Worm (Caenorhabditis elegans) whole organism, late embryonic: ENCODE data around the gene shc-2.

ENCODE experiments used
- C08G9.2 ChIP-seq: sonication (generic microtip); optimal IDR thresholded peaks from 2 replicates; lab custom pipeline; 2016; ENCODE audit warnings: mild to moderate bottlenecking, missing genetic modification characterization, moderate library complexity, missing compliant biosample characterization
- C38D4.7 ChIP-seq: fragments of 200-800 bp; sonication (Bioruptor generic); optimal IDR thresholded peaks from 2 replicates; lab custom pipeline; 2018; ENCODE audit warnings: mild to moderate bottlenecking, missing genetic modification characterization, moderate library complexity, missing compliant biosample characterization
- F13H6.1 ChIP-seq: sonication (generic microtip); optimal IDR thresholded peaks from 2 replicates; lab custom pipeline; 2016; ENCODE audit warnings: missing genetic modification characterization, missing compliant biosample characterization
- K02D7.2 ChIP-seq: sonication (generic microtip); optimal IDR thresholded peaks from 2 replicates; lab custom pipeline; 2017; ENCODE audit warnings: mild to moderate bottlenecking, missing genetic modification characterization, missing compliant biosample characterization
- K09A11.1 ChIP-seq: sonication (generic microtip); optimal IDR thresholded peaks from 2 replicates; lab custom pipeline; 2017; ENCODE audit warnings: antibody characterized with exemption, mild to moderate bottlenecking, missing genetic modification characterization, missing compliant biosample characterization; ENCODE audit not compliant: insufficient read depth
- Y22D7AL.16 ChIP-seq: sonication (generic microtip); optimal IDR thresholded peaks from 2 replicates; lab custom pipeline; 2016; ENCODE audit warnings: missing genetic modification characterization, missing compliant biosample characterization
- ahr-1 ChIP-seq: sonication (generic microtip); optimal IDR thresholded peaks from 2 replicates; lab custom pipeline; 2016; ENCODE audit warnings: missing genetic modification characterization, missing compliant biosample characterization
- ceh-14 ChIP-seq: sonication (generic microtip); optimal IDR thresholded peaks from 2 replicates; lab custom pipeline; 2016; ENCODE audit warnings: missing genotype, missing genetic modification characterization, missing compliant biosample characterization
- ceh-18 ChIP-seq: sonication (generic microtip); optimal IDR thresholded peaks from 2 replicates; lab custom pipeline; 2016; ENCODE audit warnings: missing genetic modification characterization, missing compliant biosample characterization
- ceh-19 ChIP-seq: fragments of 200-800 bp; sonication (Bioruptor generic); optimal IDR thresholded peaks from 2 replicates; lab custom pipeline; 2018; ENCODE audit warnings: mild to moderate bottlenecking, missing genetic modification characterization, missing compliant biosample characterization
- ceh-2 ChIP-seq: sonication (generic microtip); optimal IDR thresholded peaks from 2 replicates; lab custom pipeline; 2016; ENCODE audit warnings: missing genotype, missing genetic modification characterization, missing compliant biosample characterization
- ceh-22 ChIP-seq: sonication (generic microtip); optimal IDR thresholded peaks from 2 replicates; lab custom pipeline; 2017; ENCODE audit warnings: missing biosample characterization, missing genetic modification characterization
- ceh-24 ChIP-seq: sonication (generic microtip); optimal IDR thresholded peaks from 2 replicates; lab custom pipeline; 2016; ENCODE audit warnings: mild to moderate bottlenecking, missing genetic modification characterization, missing compliant biosample characterization
- ceh-31 ChIP-seq: sonication (generic microtip); optimal IDR thresholded peaks from 2 replicates; lab custom pipeline; 2016; ENCODE audit warnings: missing genetic modification characterization, missing compliant biosample characterization
- ceh-45 ChIP-seq: fragments of 200-800 bp; sonication (Bioruptor generic); IDR thresholded peaks from 2 replicates; pipeline ENCODE4 v1.3.6; 2022; ENCODE audit warnings: missing genetic modification reagents, missing genetic modification characterization, missing compliant biosample characterization
- ceh-48 ChIP-seq: sonication (generic microtip); optimal IDR thresholded peaks from 2 replicates; lab custom pipeline; 2016; ENCODE audit warnings: missing genetic modification characterization, inconsistent platforms, missing compliant biosample characterization
- ceh-9 ChIP-seq: sonication (generic microtip); optimal IDR thresholded peaks from 2 replicates; lab custom pipeline; 2016; ENCODE audit warnings: mild to moderate bottlenecking, missing genetic modification characterization, inconsistent platforms, missing compliant biosample characterization
- dmd-4 ChIP-seq: sonication (generic microtip); optimal IDR thresholded peaks from 2 replicates; lab custom pipeline; 2016; ENCODE audit warnings: borderline replicate concordance, missing genetic modification characterization, missing compliant biosample characterization
- dve-1 ChIP-seq: sonication (generic microtip); optimal IDR thresholded peaks from 2 replicates; lab custom pipeline; 2017; ENCODE audit warnings: antibody characterized with exemption, mild to moderate bottlenecking, missing genetic modification characterization, missing compliant biosample characterization
- elt-4 ChIP-seq: sonication (generic microtip); optimal IDR thresholded peaks from 2 replicates; lab custom pipeline; 2016; ENCODE audit warnings: missing genetic modification characterization, missing compliant biosample characterization
- ets-4 ChIP-seq: sonication (generic microtip); optimal IDR thresholded peaks from 2 replicates; lab custom pipeline; 2016; ENCODE audit warnings: missing genetic modification characterization, missing compliant biosample characterization
- eyg-1 ChIP-seq: sonication (generic microtip); optimal IDR thresholded peaks from 2 replicates; lab custom pipeline; 2016; ENCODE audit warnings: missing genotype, missing genetic modification characterization, missing compliant biosample characterization
- fax-1 ChIP-seq: sonication (generic microtip); optimal IDR thresholded peaks from 2 replicates; lab custom pipeline; 2016; ENCODE audit warnings: missing genotype, missing genetic modification characterization, missing compliant biosample characterization
- fkh-10 ChIP-seq: fragments of 150-350 bp; optimal IDR thresholded peaks from 2 replicates; lab custom pipeline; 2014; ENCODE audit warnings: missing biosample characterization, missing genetic modification reagents, missing genetic modification characterization
- fkh-6 ChIP-seq: sonication (generic microtip); optimal IDR thresholded peaks from 2 replicates; lab custom pipeline; 2016; ENCODE audit warnings: missing genetic modification characterization, missing compliant biosample characterization
- gmeb-2 ChIP-seq: sonication (generic microtip); optimal IDR thresholded peaks from 2 replicates; lab custom pipeline; 2016; ENCODE audit warnings: missing genetic modification characterization, inconsistent platforms, missing compliant biosample characterization
- hlh-13 ChIP-seq: fragments of 200-800 bp; sonication (Bioruptor generic); optimal IDR thresholded peaks from 2 replicates; lab custom pipeline; 2018; ENCODE audit warnings: mild to moderate bottlenecking, missing genetic modification characterization, missing compliant biosample characterization
- hlh-15 ChIP-seq: sonication (generic microtip); optimal IDR thresholded peaks from 2 replicates; lab custom pipeline; 2016; ENCODE audit warnings: missing genetic modification characterization, missing compliant biosample characterization
- hlh-6 ChIP-seq: sonication (generic microtip); optimal IDR thresholded peaks from 2 replicates; lab custom pipeline; 2016; ENCODE audit warnings: missing genotype, missing genetic modification characterization, missing compliant biosample characterization
- hlh-8 ChIP-seq: sonication (generic microtip); optimal IDR thresholded peaks from 2 replicates; lab custom pipeline; 2016; ENCODE audit warnings: missing genotype, missing genetic modification characterization, missing compliant biosample characterization
- lin-11 ChIP-seq: fragments of 200-800 bp; sonication (Bioruptor generic); optimal IDR thresholded peaks from 2 replicates; lab custom pipeline; 2018; ENCODE audit warnings: mild to moderate bottlenecking, missing genetic modification characterization, missing compliant biosample characterization
- madf-2 ChIP-seq: sonication (generic microtip); optimal IDR thresholded peaks from 2 replicates; lab custom pipeline; 2017; ENCODE audit warnings: missing genetic modification characterization, missing compliant biosample characterization
- odd-2 ChIP-seq: sonication (generic microtip); optimal IDR thresholded peaks from 2 replicates; lab custom pipeline; 2017; ENCODE audit warnings: antibody characterized with exemption, mild to moderate bottlenecking, missing genetic modification characterization, missing compliant biosample characterization
- pag-3 ChIP-seq: sonication (generic microtip); optimal IDR thresholded peaks from 2 replicates; lab custom pipeline; 2016; ENCODE audit warnings: missing compliant biosample characterization, missing genetic modification characterization, borderline replicate concordance
- pax-1 ChIP-seq: fragments of 150-350 bp; optimal IDR thresholded peaks from 2 replicates; lab custom pipeline; 2014; ENCODE audit warnings: missing biosample characterization, missing genetic modification characterization
- pha-2 ChIP-seq: sonication (generic microtip); optimal IDR thresholded peaks from 2 replicates; lab custom pipeline; 2017; ENCODE audit warnings: mild to moderate bottlenecking, missing genetic modification characterization, missing compliant biosample characterization
- pha-4 ChIP-seq: fragments of 150-350 bp; optimal IDR thresholded peaks from 2 replicates; lab custom pipeline; 2018; ENCODE audit warnings: missing biosample characterization, missing genetic modification reagents, missing genetic modification characterization
- ref-2 ChIP-seq: sonication (generic microtip); optimal IDR thresholded peaks from 2 replicates; lab custom pipeline; 2016; ENCODE audit warnings: missing genetic modification characterization, missing compliant biosample characterization
- sdc-2 ChIP-seq: sonication (generic microtip); optimal IDR thresholded peaks from 2 replicates; lab custom pipeline; 2016; ENCODE audit warnings: missing genotype, missing genetic modification characterization, missing compliant biosample characterization
- sox-2 ChIP-seq: fragments of 200-800 bp; sonication (Bioruptor generic); IDR thresholded peaks from 2 replicates; pipeline ENCODE4 v1.3.6; 2022; ENCODE audit warnings: missing genetic modification reagents, missing genetic modification characterization, missing compliant biosample characterization
- syd-9 ChIP-seq: sonication (generic microtip); optimal IDR thresholded peaks from 2 replicates; lab custom pipeline; 2016; ENCODE audit warnings: mild to moderate bottlenecking, missing genetic modification characterization, moderate library complexity, missing compliant biosample characterization
- tbx-7 ChIP-seq: sonication (generic microtip); optimal IDR thresholded peaks from 2 replicates; lab custom pipeline; 2016; ENCODE audit warnings: missing genotype, missing genetic modification characterization, missing compliant biosample characterization
- ttx-3 ChIP-seq: sonication (generic microtip); optimal IDR thresholded peaks from 2 replicates; lab custom pipeline; 2016; ENCODE audit warnings: missing genetic modification reagents, missing genetic modification characterization, missing compliant biosample characterization
- unc-3 ChIP-seq, 2 experiments: fragments of 200-800 bp in 1 of 2; sonication (Bioruptor generic) in 1 of 2; sonication (generic microtip) in 1 of 2; conservative IDR thresholded peaks in 1 of 2; optimal IDR thresholded peaks in 1 of 2; 2 replicates each; pipeline versions ENCODE4 v1.3.6 to Lab custom; 2016 to 2022; ENCODE audit warnings: missing compliant biosample characterization in 2 of 2, missing genetic modification characterization in 2 of 2, missing genetic modification reagents in 1 of 2
- unc-55 ChIP-seq: sonication (generic microtip); optimal IDR thresholded peaks from 2 replicates; lab custom pipeline; 2017; ENCODE audit warnings: missing biosample characterization, missing genetic modification reagents, missing genetic modification characterization
- unc-86 ChIP-seq: sonication (generic microtip); optimal IDR thresholded peaks from 2 replicates; lab custom pipeline; 2016; ENCODE audit warnings: missing genetic modification characterization, missing compliant biosample characterization
- zip-5 ChIP-seq: sonication (generic microtip); optimal IDR thresholded peaks from 2 replicates; lab custom pipeline; 2016; ENCODE audit warnings: missing genetic modification characterization, missing compliant biosample characterization
- ztf-16 ChIP-seq: sonication (generic microtip); optimal IDR thresholded peaks from 2 replicates; lab custom pipeline; 2017; ENCODE audit warnings: missing genetic modification characterization, missing compliant biosample characterization

shc-2 gene

ce11 chrII:5031612-5032011 is 62.6 kb downstream of the shc-2 start, which contains the start of gene wdr-83:
wdr-83 (minus strand) TSS chrII:5031712.
- TF ChIP-seq pag-3 (tag; lab: Kevin White, UChicago), result no peak
- no peak for TF ChIP-seq lin-11
- TF ChIP-seq sdc-2 (tag; lab: Kevin White, UChicago), result no peak
- TF ChIP-seq pha-2 (tag; lab: Kevin White, UChicago), result no peak
- TF ChIP-seq syd-9 (tag; lab: Kevin White, UChicago), result no peak
- TF ChIP-seq sox-2 (GFP tag; lab: Robert Waterston, UW), result no peak
- TF ChIP-seq ceh-18 (tag; lab: Kevin White, UChicago), result no peak
- TF ChIP-seq hlh-13 (GFP tag; lab: Kevin White, UChicago), result no peak
- TF ChIP-seq unc-86 (tag; lab: Kevin White, UChicago), result no peak
- no peak for TF ChIP-seq fkh-10 (GFP tag; lab: Kevin White, UChicago)
- TF ChIP-seq ref-2 (tag; lab: Kevin White, UChicago), result no peak

ce11 chrII:5032669-5033068 is 63.7 kb downstream of the shc-2 start:
- TF ChIP-seq ceh-24 (tag; lab: Kevin White, UChicago), result peak; percentile 72
- TF ChIP-seq ttx-3 (tag; lab: Kevin White, UChicago), result peak; percentile 81
- peak; percentile 86 for TF ChIP-seq ztf-16 (tag; lab: Kevin White, UChicago)
- TF ChIP-seq ahr-1, result peak; percentile 76
- TF ChIP-seq elt-4, result peak; percentile 15
- TF ChIP-seq gmeb-2 (tag; lab: Kevin White, UChicago), result peak; percentile 87
- peak; percentile 75 for TF ChIP-seq ceh-31 (tag; lab: Kevin White, UChicago)
- peak; percentile 84 for TF ChIP-seq syd-9 (tag; lab: Kevin White, UChicago)
- TF ChIP-seq ets-4 (tag; lab: Kevin White, UChicago), result no peak
- peak; percentile 80 for TF ChIP-seq hlh-15
- TF ChIP-seq Y22D7AL.16, result peak; percentile 85
- TF ChIP-seq hlh-13 (GFP tag; lab: Kevin White, UChicago), result peak; percentile 79
- peak; percentile 78 for TF ChIP-seq K09A11.1 (tag; lab: Kevin White, UChicago)
- peak; percentile 83 for TF ChIP-seq dve-1 (tag; lab: Kevin White, UChicago)
- TF ChIP-seq ceh-2 (tag; lab: Kevin White, UChicago), result peak; percentile 86
- TF ChIP-seq ref-2 (tag; lab: Kevin White, UChicago), result peak; percentile 90
- peak; percentile 86 for TF ChIP-seq C08G9.2 (tag; lab: Kevin White, UChicago)
- TF ChIP-seq fkh-6 (tag; lab: Kevin White, UChicago), result peak; percentile 84
- peak; percentile 83 for TF ChIP-seq ceh-19
- TF ChIP-seq madf-2 (tag; lab: Kevin White, UChicago), result peak; percentile 81
- peak; percentile 77; the same call in 1 of the 2 replicates for TF ChIP-seq ceh-45
- TF ChIP-seq K02D7.2 (tag; lab: Kevin White, UChicago), result peak; percentile 86
- TF ChIP-seq ceh-9 (tag; lab: Kevin White, UChicago), result peak; percentile 49
- peak; percentile 85 for TF ChIP-seq C38D4.7
- TF ChIP-seq dmd-4 (tag; lab: Kevin White, UChicago), result peak; percentile 55
- TF ChIP-seq F13H6.1 (tag; lab: Kevin White, UChicago), result peak; percentile 86
- peak; percentile 82 for TF ChIP-seq fax-1 (tag; lab: Kevin White, UChicago)
- peak; percentile 90 for TF ChIP-seq sdc-2 (tag; lab: Kevin White, UChicago)
- TF ChIP-seq hlh-8 (tag; lab: Kevin White, UChicago), result peak; percentile 79
- peak; percentile 15 for TF ChIP-seq pag-3 (tag; lab: Kevin White, UChicago)
- peak; percentile 77 for TF ChIP-seq ceh-48 (tag; lab: Kevin White, UChicago)
- TF ChIP-seq eyg-1, result peak; percentile 88
- peak; percentile 97 for TF ChIP-seq hlh-6
- TF ChIP-seq ceh-14 (tag; lab: Kevin White, UChicago), result peak; percentile 77
- peak; percentile 7 for TF ChIP-seq tbx-7 (tag; lab: Kevin White, UChicago)
- peak; percentile 73 for TF ChIP-seq zip-5
- no peak for TF ChIP-seq pha-4 (tag; lab: Kevin White, UChicago)
- TF ChIP-seq unc-86 (tag; lab: Kevin White, UChicago), result peak; percentile 89
- TF ChIP-seq fkh-10 (GFP tag; lab: Kevin White, UChicago), result no peak
- peak; percentile 22 for TF ChIP-seq ceh-22 (tag; lab: Kevin White, UChicago)
- peak; percentile 86 for TF ChIP-seq unc-3 (GFP tag; conservative IDR thresholded peaks at IDR 0.05; lab: Robert Waterston, UW)
- TF ChIP-seq unc-3 (tag; optimal IDR thresholded peaks at IDR 0.05; lab: Kevin White, UChicago), result peak; percentile 81
- peak; percentile 75 for TF ChIP-seq lin-11
- TF ChIP-seq odd-2 (tag; lab: Kevin White, UChicago), result peak; percentile 54
- TF ChIP-seq pax-1 (tag; lab: Kevin White, UChicago), result no peak
- no peak for TF ChIP-seq unc-55 (GFP tag; lab: Kevin White, UChicago)
